Fruit fly (Drosophila melanogaster) whole organism, embryonic: ENCODE results near the gene CG4631.

Experiments used
- ATbp ChIP-seq: fragments of 200-800 bp; sonication (Bioruptor generic); optimal IDR thresholded peaks from 2 replicates; lab custom pipeline; 2017; ENCODE audit warnings: missing biosample characterization, mild to moderate bottlenecking, missing genetic modification characterization, missing genetic modification reagents
- Atf-2 ChIP-seq: fragments of 200-800 bp; sonication (Bioruptor generic); optimal IDR thresholded peaks from 2 replicates; lab custom pipeline; 2016; ENCODE audit warnings: missing biosample characterization, missing genetic modification characterization
- Atf6 ChIP-seq: fragments of 200-800 bp; sonication (Bioruptor generic); IDR thresholded peaks from 2 replicates; pipeline ENCODE4 v1.3.6; 2022; ENCODE audit warnings: missing biosample characterization, missing genetic modification characterization
- CG10979 ChIP-seq: fragments of 200-800 bp; sonication (Bioruptor generic); optimal IDR thresholded peaks from 2 replicates; lab custom pipeline; 2018; ENCODE audit warnings: missing biosample characterization, mild to moderate bottlenecking, missing genetic modification characterization, moderate library complexity
- CG11398 ChIP-seq: fragments of 200-800 bp; sonication (Bioruptor generic); optimal IDR thresholded peaks from 2 replicates; lab custom pipeline; 2016; ENCODE audit warnings: missing biosample characterization, missing genetic modification characterization
- CG11504 ChIP-seq: fragments of 200-800 bp; sonication (Bioruptor generic); optimal IDR thresholded peaks from 3 replicates; lab custom pipeline; 2019; ENCODE audit warnings: missing biosample characterization, mild to moderate bottlenecking, missing genetic modification characterization, moderate library complexity
- CG13424 ChIP-seq: fragments of 200-800 bp; sonication (Bioruptor generic); optimal IDR thresholded peaks from 2 replicates; lab custom pipeline; 2019; ENCODE audit warnings: missing biosample characterization, mild to moderate bottlenecking, missing genetic modification characterization, moderate library complexity
- CG14014 ChIP-seq: fragments of 200-800 bp; sonication (Bioruptor generic); IDR thresholded peaks from 2 replicates; pipeline ENCODE4 v1.3.6; 2022; ENCODE audit warnings: missing biosample characterization, missing genetic modification characterization
- CG15011 ChIP-seq: fragments of 200-800 bp; sonication (Bioruptor generic); optimal IDR thresholded peaks from 3 replicates; lab custom pipeline; 2018; ENCODE audit warnings: missing biosample characterization, mild to moderate bottlenecking, missing genetic modification characterization
- CG17359 ChIP-seq: fragments of 200-800 bp; sonication (Bioruptor generic); optimal IDR thresholded peaks from 3 replicates; lab custom pipeline; 2018; ENCODE audit warnings: missing biosample characterization, mild to moderate bottlenecking, missing genetic modification characterization, moderate library complexity
- CG2678 ChIP-seq: fragments of 200-800 bp; sonication (Bioruptor generic); optimal IDR thresholded peaks from 3 replicates; lab custom pipeline; 2019; ENCODE audit warnings: missing biosample characterization, mild to moderate bottlenecking, missing genetic modification characterization, moderate library complexity
- CG2712 ChIP-seq: fragments of 200-800 bp; optimal IDR thresholded peaks from 3 replicates; lab custom pipeline; 2019; ENCODE audit warnings: missing biosample characterization, mild to moderate bottlenecking, missing genetic modification characterization, moderate library complexity
- CG3163 ChIP-seq: fragments of 200-800 bp; sonication (Bioruptor generic); optimal IDR thresholded peaks from 3 replicates; lab custom pipeline; 2016; ENCODE audit warnings: missing biosample characterization, missing genetic modification characterization
- CG42726 ChIP-seq: fragments of 200-800 bp; sonication (Bioruptor generic); IDR thresholded peaks from 2 replicates; pipeline ENCODE4 v1.3.6; 2022; ENCODE audit warnings: missing biosample characterization, missing genetic modification characterization; ENCODE audit not compliant: partially characterized antibody
- CG6175 ChIP-seq: fragments of 200-800 bp; sonication (Bioruptor generic); IDR thresholded peaks from 3 replicates; pipeline ENCODE4 v1.3.6; 2022; ENCODE audit warnings: missing biosample characterization, missing genetic modification characterization
- CG6654 ChIP-seq: fragments of 200-800 bp; sonication (Bioruptor generic); optimal IDR thresholded peaks from 2 replicates; lab custom pipeline; 2017; ENCODE audit warnings: missing biosample characterization, mild to moderate bottlenecking, missing genetic modification characterization
- CG8281 ChIP-seq: fragments of 200-800 bp; sonication (Bioruptor generic); optimal IDR thresholded peaks from 2 replicates; lab custom pipeline; 2018; ENCODE audit warnings: missing biosample characterization, mild to moderate bottlenecking, missing genetic modification characterization, moderate library complexity
- CG8388 ChIP-seq: fragments of 200-800 bp; sonication (Bioruptor generic); optimal IDR thresholded peaks from 2 replicates; lab custom pipeline; 2019; ENCODE audit warnings: missing biosample characterization, mild to moderate bottlenecking, missing genetic modification characterization, moderate library complexity
- CG8478 ChIP-seq: fragments of >200 bp; optimal IDR thresholded peaks from 2 replicates; lab custom pipeline; 2018
- Ets65A ChIP-seq: fragments of 200-800 bp; sonication (Bioruptor generic); peaks from one replicate; lab custom pipeline; 2016; ENCODE audit warnings: missing biosample characterization, missing genetic modification characterization
- Fer2 ChIP-seq: fragments of 200-800 bp; sonication (Bioruptor generic); optimal IDR thresholded peaks from 2 replicates; lab custom pipeline; 2018; ENCODE audit warnings: missing biosample characterization, mild to moderate bottlenecking, missing genetic modification characterization, moderate library complexity
- HHEX ChIP-seq: fragments of 200-800 bp; sonication (Bioruptor generic); optimal IDR thresholded peaks from 3 replicates; lab custom pipeline; 2017; ENCODE audit warnings: missing biosample characterization, mild to moderate bottlenecking, missing genetic modification characterization, missing genetic modification reagents
- Hr39 ChIP-seq: fragments of >200 bp; optimal IDR thresholded peaks from 2 replicates; lab custom pipeline; 2017
- Lpt ChIP-seq: fragments of >200 bp; optimal IDR thresholded peaks from 2 replicates; lab custom pipeline; 2018; ENCODE audit warnings: missing biosample characterization, missing genetic modification characterization
- Med ChIP-seq: fragments of 200-800 bp; sonication (Bioruptor generic); peaks from one replicate; lab custom pipeline; 2016; ENCODE audit warnings: missing biosample characterization, missing genetic modification characterization, mild to moderate bottlenecking, inconsistent platforms, moderate library complexity
- Mes4 ChIP-seq: fragments of 200-800 bp; sonication (Bioruptor generic); optimal IDR thresholded peaks from 2 replicates; lab custom pipeline; 2016; ENCODE audit warnings: missing biosample characterization, missing genetic modification characterization
- Nf-YC ChIP-seq: fragments of 200-800 bp; optimal IDR thresholded peaks from 3 replicates; lab custom pipeline; 2019; ENCODE audit warnings: missing biosample characterization, mild to moderate bottlenecking, missing genetic modification characterization, moderate library complexity
- Opbp ChIP-seq: fragments of 200-800 bp; sonication (Bioruptor generic); IDR thresholded peaks from 3 replicates; pipeline ENCODE4 v1.3.6; 2022; ENCODE audit warnings: missing biosample characterization, missing genetic modification characterization; ENCODE audit not compliant: partially characterized antibody
- Pdp1 ChIP-seq, 2 experiments: fragments of 200-800 bp; sonication (Bioruptor generic); optimal IDR thresholded peaks; 3 replicates each; lab custom pipeline; 2016; ENCODE audit warnings: missing biosample characterization in 2 of 2, missing genetic modification characterization in 2 of 2, mild to moderate bottlenecking in 1 of 2, moderate library complexity in 1 of 2
- Stat92E ChIP-seq, 3 experiments: fragments of >200 bp in 2 of 3; fragments of 200-800 bp in 1 of 3; sonication (Bioruptor generic) in 1 of 3; optimal IDR thresholded peaks; 2 replicates each; lab custom pipeline; 2017 to 2019; ENCODE audit warnings: missing biosample characterization in 3 of 3, missing genetic modification characterization in 3 of 3, mild to moderate bottlenecking in 1 of 3, moderate library complexity in 1 of 3
- bowl ChIP-seq: fragments of 200-800 bp; sonication (Bioruptor generic); IDR thresholded peaks from 2 replicates; pipeline ENCODE4 v1.3.6; 2022; ENCODE audit warnings: missing biosample characterization, missing genetic modification characterization
- cad ChIP-seq: fragments of >200 bp; optimal IDR thresholded peaks from 2 replicates; lab custom pipeline; 2017; ENCODE audit warnings: missing biosample characterization, missing genetic modification characterization
- exex ChIP-seq: fragments of 200-800 bp; sonication (Bioruptor generic); optimal IDR thresholded peaks from 4 replicates; lab custom pipeline; 2018; ENCODE audit warnings: missing biosample characterization, mild to moderate bottlenecking, missing genetic modification characterization, moderate library complexity
- fd96Cb ChIP-seq: fragments of 200-800 bp; sonication (Bioruptor generic); optimal IDR thresholded peaks from 2 replicates; lab custom pipeline; 2018; ENCODE audit warnings: missing biosample characterization, mild to moderate bottlenecking, missing genetic modification characterization, moderate library complexity
- gcm ChIP-seq: fragments of 200-800 bp; sonication (Bioruptor generic); optimal IDR thresholded peaks from 2 replicates; lab custom pipeline; 2019; ENCODE audit warnings: missing biosample characterization, mild to moderate bottlenecking, missing genetic modification characterization, moderate library complexity
- hbn ChIP-seq: fragments of 200-800 bp; sonication (Bioruptor generic); IDR thresholded peaks from 2 replicates; pipeline ENCODE4 v1.3.6; 2022; ENCODE audit warnings: missing biosample characterization, missing genetic modification characterization; ENCODE audit not compliant: partially characterized antibody
- sd ChIP-seq: fragments of 200-800 bp; sonication (Bioruptor generic); optimal IDR thresholded peaks from 3 replicates; lab custom pipeline; 2018; ENCODE audit warnings: missing biosample characterization, mild to moderate bottlenecking, missing genetic modification characterization, moderate library complexity
- sens ChIP-seq: fragments of 200-800 bp; sonication (Bioruptor generic); peaks from one replicate; lab custom pipeline; 2016; ENCODE audit warnings: missing biosample characterization, missing genetic modification characterization
- tap ChIP-seq: fragments of 200-800 bp; optimal IDR thresholded peaks from 3 replicates; lab custom pipeline; 2019; ENCODE audit warnings: missing biosample characterization, mild to moderate bottlenecking, missing genetic modification characterization, moderate library complexity
- zen2 ChIP-seq: fragments of 200-800 bp; sonication (Bioruptor generic); IDR thresholded peaks from 3 replicates; pipeline ENCODE4 v1.3.6; 2022; ENCODE audit warnings: missing biosample characterization, missing genetic modification characterization; ENCODE audit not compliant: partially characterized antibody
- zfh2 ChIP-seq: fragments of 200-800 bp; sonication (Bioruptor generic); optimal IDR thresholded peaks from 2 replicates; lab custom pipeline; 2016; ENCODE audit warnings: missing biosample characterization, missing genetic modification characterization

The CG4631 gene

DNA sequence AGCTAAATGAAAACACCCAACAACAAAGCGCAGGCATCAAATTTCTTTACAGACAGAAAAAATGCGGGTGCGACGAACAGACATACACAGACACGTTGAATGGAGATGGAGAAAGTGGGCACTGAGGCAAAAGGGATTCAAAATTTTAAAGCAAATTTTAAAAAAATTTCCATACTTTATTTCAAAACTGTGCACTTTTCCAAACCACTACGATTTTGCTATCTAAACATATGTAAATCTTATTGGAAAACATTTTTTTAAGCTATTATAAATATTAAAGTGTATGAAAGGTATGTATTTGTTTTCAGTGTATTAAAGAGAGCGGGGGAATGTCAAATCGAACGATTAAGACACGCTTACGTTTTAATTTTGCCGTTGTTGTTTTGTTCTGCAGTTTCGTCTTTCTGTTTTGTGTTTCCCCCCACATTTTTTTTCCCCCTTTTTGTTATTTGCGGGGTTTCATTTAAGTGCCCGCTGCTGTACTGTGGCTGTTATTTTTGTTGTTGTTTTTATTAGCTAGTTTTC, 13.3 kb downstream of the CG4631 start (continued):
- TF ChIP-seq CG17359 (tag; lab: Kevin White, UChicago), result peak; percentile 91
- peak; percentile 36; the same call in 1 of the 2 replicates for TF ChIP-seq Atf6 (GFP tag; lab: Robert Waterston, UW)
- TF ChIP-seq CG11398 (GFP tag; lab: Kevin White, UChicago), result no peak
- TF ChIP-seq fd96Cb, result peak; percentile 90
- TF ChIP-seq CG10979, result peak; percentile 93
- no peak for TF ChIP-seq zen2
- TF ChIP-seq Nf-YC (tag; lab: Kevin White, UChicago), result peak; percentile 26
- TF ChIP-seq CG2712, result peak; percentile 93
- TF ChIP-seq CG42726 (GFP tag; lab: Robert Waterston, UW), result no peak
- no peak for TF ChIP-seq CG3163 (GFP tag; lab: Kevin White, UChicago)
- TF ChIP-seq CG15011 (GFP tag; lab: Kevin White, UChicago), result peak; percentile 43
- no peak for TF ChIP-seq CG6175 (GFP tag; lab: Robert Waterston, UW)
- TF ChIP-seq tap (tag; lab: Kevin White, UChicago), result peak; percentile 82
- TF ChIP-seq ATbp (GFP tag; lab: Kevin White, UChicago), result peak; percentile 56
- no peak for TF ChIP-seq Atf-2 (GFP tag; lab: Kevin White, UChicago)
- peak; percentile 73 for TF ChIP-seq HHEX

DNA sequence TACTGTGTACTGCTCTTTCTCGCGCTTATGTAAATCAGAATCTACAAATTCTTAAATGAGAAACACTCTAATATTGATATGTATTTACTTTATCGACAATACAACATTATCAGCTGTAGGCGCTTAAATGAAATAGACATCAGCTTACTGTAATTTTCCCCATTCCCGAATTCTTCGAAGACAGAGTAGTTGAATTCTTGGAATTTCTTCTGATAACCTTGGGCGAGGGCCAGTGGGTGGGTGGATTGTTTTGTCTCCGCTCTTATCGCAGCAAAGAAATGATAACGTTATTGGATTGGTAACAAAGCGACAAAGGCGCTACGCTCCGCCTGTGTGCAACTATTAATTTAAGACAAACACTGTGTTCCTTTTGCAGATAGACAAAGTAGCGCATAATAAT, 14.3 kb downstream of the CG4631 start:
- peak; percentile 58 for TF ChIP-seq sens (GFP tag; lab: Kevin White, UChicago)
- TF ChIP-seq Pdp1 (GFP tag; optimal IDR thresholded peaks at IDR 0.05; lab: Kevin White, UChicago), result peak in 1 of 2 experiments; percentile 2
- no peak for TF ChIP-seq Ets65A
- TF ChIP-seq Stat92E (GFP tag; optimal IDR thresholded peaks at IDR 0.05; lab: Kevin White, UChicago), result peak in 1 of 3 experiments; percentile 68
- TF ChIP-seq zfh2, result no peak
- no peak for TF ChIP-seq CG2678 (tag; lab: Kevin White, UChicago)
- peak; percentile 95 for TF ChIP-seq sd
- TF ChIP-seq exex (tag; lab: Kevin White, UChicago), result peak; percentile 29
- no peak for TF ChIP-seq CG14014 (GFP tag; lab: Robert Waterston, UW)
- no peak for TF ChIP-seq CG13424 (tag; lab: Kevin White, UChicago)

DNA sequence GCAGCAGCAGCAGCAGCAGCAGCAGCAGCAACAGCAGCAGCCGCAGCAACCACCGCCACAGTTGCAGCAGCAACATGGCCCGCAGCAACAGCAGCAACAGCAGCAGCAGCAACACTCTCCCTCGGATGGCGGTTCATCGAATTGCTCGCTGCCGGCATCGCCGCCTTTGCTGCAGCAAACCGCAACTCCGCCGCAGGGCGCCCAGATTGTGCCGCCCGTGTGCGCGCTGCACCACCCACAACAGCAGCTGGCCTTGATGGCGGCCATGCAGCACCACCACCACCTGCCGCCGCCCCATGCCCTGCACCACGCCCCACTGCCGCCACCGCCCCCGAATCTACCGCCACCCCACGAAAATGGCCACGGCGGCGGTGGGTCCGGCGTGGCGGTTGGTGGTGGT, 15.0 kb downstream of the CG4631 start:
- TF ChIP-seq Hr39 (lab: Kevin White, UChicago) (peak; percentile 70), CG8478 (peak; percentile 56), bowl (no peak), CG11504 (tag; lab: Kevin White, UChicago) (peak; percentile 25), Opbp (GFP tag; lab: Robert Waterston, UW) (0 out of 3 replicates have a peak, but pooled peaks have one; percentile 5)

DNA sequence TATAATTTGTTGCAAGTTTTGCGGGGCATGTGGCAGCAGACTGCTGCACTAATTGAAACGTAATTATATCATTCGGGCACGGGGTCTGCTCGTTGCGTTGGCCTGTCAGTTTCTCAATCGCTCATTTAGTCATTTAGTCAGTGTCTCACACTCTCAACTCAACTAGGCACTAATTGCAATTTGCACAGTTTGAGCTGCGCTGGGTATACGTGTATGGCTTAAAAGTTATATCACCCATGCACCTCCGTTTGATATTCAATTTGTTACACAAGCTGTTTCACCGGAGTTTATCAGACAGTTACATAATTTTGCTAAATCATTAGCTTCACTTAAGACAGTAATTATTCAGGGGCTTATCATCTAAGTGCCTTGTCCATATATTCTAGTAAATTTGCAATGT, 20.8 kb downstream of the CG4631 start:
- TF ChIP-seq CG8281 (tag; lab: Kevin White, UChicago), result peak; percentile 89
- TF ChIP-seq CG6654 (GFP tag; lab: Kevin White, UChicago), result peak; percentile 67
- TF ChIP-seq Pdp1 (GFP tag; optimal IDR thresholded peaks at IDR 0.05; lab: Kevin White, UChicago), result peak in 1 of 2 experiments; percentile 56
- TF ChIP-seq CG8388 (GFP tag; lab: Kevin White, UChicago), result no peak
- TF ChIP-seq cad (GFP tag; lab: Kevin White, UChicago), result peak; percentile 38
- TF ChIP-seq Fer2 (tag; lab: Kevin White, UChicago), result no peak
- no peak for TF ChIP-seq Mes4
- TF ChIP-seq Med (GFP tag; lab: Kevin White, UChicago), result peak; percentile 51
- TF ChIP-seq Lpt (GFP tag; lab: Kevin White, UChicago), result no peak
- TF ChIP-seq hbn (GFP tag; lab: Robert Waterston, UW), result no peak
- peak; percentile 25 for TF ChIP-seq gcm (GFP tag; lab: Kevin White, UChicago)
